Worm (Caenorhabditis elegans) whole organism, L4 larva: ENCODE data around the gene hsp-75.

Experiments used
- D1046.2 ChIP-seq: fragments of 200-800 bp; sonication (Bioruptor generic); IDR thresholded peaks from 2 replicates; pipeline ENCODE4 v1.3.6; 2022; ENCODE audit warnings: missing genetic modification characterization, missing compliant biosample characterization
- F26F4.8 ChIP-seq: fragments of 200-800 bp; sonication (Bioruptor generic); conservative IDR thresholded peaks from 2 replicates; pipeline ENCODE4 v1.3.6; 2022; ENCODE audit warnings: missing genetic modification characterization, missing compliant biosample characterization
- F44E2.7 ChIP-seq: fragments of 200-800 bp; sonication (Bioruptor generic); IDR thresholded peaks from 2 replicates; pipeline ENCODE4 v2.1.2; 2022; ENCODE audit warnings: missing genetic modification characterization, missing compliant biosample characterization
- T20F7.1 ChIP-seq: fragments of 200-800 bp; sonication (Bioruptor generic); optimal IDR thresholded peaks from 2 replicates; lab custom pipeline; 2018; ENCODE audit warnings: mild to moderate bottlenecking, missing genetic modification characterization, missing compliant biosample characterization
- Y105C5A.15 ChIP-seq: fragments of 200-800 bp; sonication (Bioruptor generic); IDR thresholded peaks from 2 replicates; pipeline ENCODE4 v1.3.6; 2022; ENCODE audit warnings: missing genetic modification characterization, missing compliant biosample characterization
- ZK546.5 ChIP-seq, 2 experiments: sonication (generic microtip); optimal IDR thresholded peaks; 2 replicates each; lab custom pipeline; 2017; ENCODE audit warnings: missing biosample characterization in 2 of 2, missing genetic modification characterization in 2 of 2
- aha-1 ChIP-seq: fragments of 150-350 bp; peaks from one replicate; lab custom pipeline; 2014; ENCODE audit warnings: missing biosample characterization, missing genetic modification characterization
- attf-4 ChIP-seq: sonication (generic microtip); optimal IDR thresholded peaks from 3 replicates; lab custom pipeline; 2017; ENCODE audit warnings: missing biosample characterization, missing genetic modification characterization
- ceh-20 ChIP-seq: fragments of 200-800 bp; sonication (Bioruptor generic); IDR thresholded peaks from 2 replicates; pipeline ENCODE4 v1.3.6; 2022; ENCODE audit warnings: missing genetic modification reagents, missing genetic modification characterization, missing compliant biosample characterization
- ceh-62 ChIP-seq: sonication (generic microtip); optimal IDR thresholded peaks from 2 replicates; lab custom pipeline; 2017; ENCODE audit warnings: missing biosample characterization, missing genetic modification characterization
- ceh-82 ChIP-seq: sonication (generic microtip); optimal IDR thresholded peaks from 2 replicates; lab custom pipeline; 2017; ENCODE audit warnings: missing biosample characterization, missing genetic modification characterization
- cey-2 ChIP-seq: sonication (generic microtip); optimal IDR thresholded peaks from 3 replicates; lab custom pipeline; 2017; ENCODE audit warnings: missing genetic modification characterization, mild to moderate bottlenecking, missing compliant biosample characterization, antibody characterized with exemption, borderline replicate concordance; ENCODE audit not compliant: insufficient read depth
- ctbp-1 ChIP-seq: fragments of 200-800 bp; sonication (Bioruptor generic); IDR thresholded peaks from 2 replicates; pipeline ENCODE4 v1.3.6; 2022; ENCODE audit warnings: missing genetic modification reagents, missing genetic modification characterization, missing compliant biosample characterization
- daf-16 ChIP-seq, 3 experiments: sonication (generic microtip); optimal IDR thresholded peaks; 2 replicates each; lab custom pipeline; 2016 to 2017; ENCODE audit warnings: missing genetic modification characterization in 3 of 3, missing genetic modification reagents in 3 of 3, mild to moderate bottlenecking in 2 of 3, missing compliant biosample characterization in 2 of 3, missing biosample characterization in 1 of 3, moderate library complexity in 1 of 3
- daf-19 ChIP-seq: fragments of 200-800 bp; sonication (Bioruptor generic); conservative IDR thresholded peaks from 2 replicates; pipeline ENCODE4 v1.3.6; 2022; ENCODE audit warnings: missing genetic modification characterization, missing compliant biosample characterization
- dmd-6 ChIP-seq: fragments of 200-800 bp; sonication (Bioruptor generic); IDR thresholded peaks from 2 replicates; pipeline ENCODE4 v1.3.6; 2022; ENCODE audit warnings: missing genetic modification reagents, missing genetic modification characterization, missing compliant biosample characterization
- dmd-8 ChIP-seq: fragments of 200-800 bp; sonication (Bioruptor generic); IDR thresholded peaks from 2 replicates; pipeline ENCODE4 v1.3.6; 2022; ENCODE audit warnings: missing genetic modification characterization, missing compliant biosample characterization
- dmd-9 ChIP-seq: fragments of 200-800 bp; sonication (Bioruptor generic); IDR thresholded peaks from 2 replicates; pipeline ENCODE4 v1.3.6; 2022; ENCODE audit warnings: missing genetic modification reagents, missing genetic modification characterization, missing compliant biosample characterization
- dpl-1 ChIP-seq: fragments of 150-350 bp; optimal IDR thresholded peaks from 2 replicates; lab custom pipeline; 2014; ENCODE audit warnings: missing biosample characterization, missing genetic modification reagents, missing genetic modification characterization
- duxl-1 ChIP-seq: sonication (generic microtip); optimal IDR thresholded peaks from 2 replicates; lab custom pipeline; 2016; ENCODE audit warnings: mild to moderate bottlenecking, missing genetic modification characterization, moderate library complexity, missing compliant biosample characterization; ENCODE audit not compliant: poor library complexity
- fkh-10 ChIP-seq: fragments of 150-350 bp; optimal IDR thresholded peaks from 2 replicates; lab custom pipeline; 2014; ENCODE audit warnings: missing biosample characterization, missing genetic modification reagents, missing genetic modification characterization
- gei-8 ChIP-seq: fragments of 200-800 bp; sonication (Bioruptor generic); optimal IDR thresholded peaks from 2 replicates; lab custom pipeline; 2018; ENCODE audit warnings: mild to moderate bottlenecking, missing genetic modification characterization, missing compliant biosample characterization
- hif-1 ChIP-seq, 2 experiments: sonication (generic microtip); optimal IDR thresholded peaks; 2 replicates each; lab custom pipeline; 2016 to 2017; ENCODE audit warnings: missing compliant biosample characterization in 2 of 2, missing genetic modification characterization in 2 of 2, missing genetic modification reagents in 2 of 2, missing genotype in 2 of 2, mild to moderate bottlenecking in 1 of 2
- hlh-11 ChIP-seq: fragments of 200-800 bp; sonication (Bioruptor generic); optimal IDR thresholded peaks from 2 replicates; lab custom pipeline; 2018; ENCODE audit warnings: mild to moderate bottlenecking, missing genetic modification characterization, missing compliant biosample characterization
- hlh-30 ChIP-seq: sonication (generic microtip); optimal IDR thresholded peaks from 2 replicates; lab custom pipeline; 2017; ENCODE audit warnings: antibody characterized with exemption, mild to moderate bottlenecking, missing genetic modification characterization, missing compliant biosample characterization; ENCODE audit not compliant: insufficient read depth
- jun-1 ChIP-seq: fragments of 150-350 bp; optimal IDR thresholded peaks from 2 replicates; lab custom pipeline; 2014; ENCODE audit warnings: missing biosample characterization, missing genetic modification reagents, missing genetic modification characterization
- lin-29 ChIP-seq: fragments of 200-800 bp; sonication (Bioruptor generic); IDR thresholded peaks from 2 replicates; pipeline ENCODE4 v1.3.6; 2022; ENCODE audit warnings: missing genetic modification reagents, missing genetic modification characterization, missing compliant biosample characterization
- mdl-1 ChIP-seq, 2 experiments: fragments of 150-350 bp in 1 of 2; sonication (generic microtip) in 1 of 2; optimal IDR thresholded peaks; 2 replicates each; lab custom pipeline; 2014 to 2017; ENCODE audit warnings: missing biosample characterization in 2 of 2, missing genetic modification characterization in 2 of 2
- mdt-29 ChIP-seq: fragments of 200-800 bp; sonication (Bioruptor generic); IDR thresholded peaks from 2 replicates; pipeline ENCODE4 v1.3.6; 2022; ENCODE audit warnings: missing genetic modification reagents, missing genetic modification characterization, missing compliant biosample characterization
- mep-1 ChIP-seq: fragments of 150-350 bp; sonication (generic microtip); optimal IDR thresholded peaks from 3 replicates; lab custom pipeline; 2014; ENCODE audit warnings: missing biosample characterization, missing genetic modification characterization
- mxl-2 ChIP-seq: fragments of 200-800 bp; sonication (Bioruptor generic); conservative IDR thresholded peaks from 2 replicates; pipeline ENCODE4 v1.3.6; 2022; ENCODE audit warnings: missing genetic modification reagents, missing genetic modification characterization, missing compliant biosample characterization
- mxl-3 ChIP-seq: fragments of 200-800 bp; sonication (Bioruptor generic); optimal IDR thresholded peaks from 2 replicates; lab custom pipeline; 2018; ENCODE audit warnings: mild to moderate bottlenecking, missing genetic modification characterization, missing compliant biosample characterization
- nhr-102 ChIP-seq: sonication (generic microtip); optimal IDR thresholded peaks from 2 replicates; lab custom pipeline; 2016; ENCODE audit warnings: mild to moderate bottlenecking, missing genetic modification characterization, moderate library complexity, missing compliant biosample characterization
- nhr-111 ChIP-seq: fragments of 200-800 bp; sonication (Bioruptor generic); optimal IDR thresholded peaks from 2 replicates; lab custom pipeline; 2018; ENCODE audit warnings: mild to moderate bottlenecking, missing genetic modification characterization, missing compliant biosample characterization
- nhr-25 ChIP-seq: sonication (generic microtip); optimal IDR thresholded peaks from 2 replicates; lab custom pipeline; 2017; ENCODE audit warnings: missing genetic modification characterization, mild to moderate bottlenecking, missing compliant biosample characterization, antibody characterized with exemption, moderate library complexity, borderline replicate concordance; ENCODE audit not compliant: insufficient read depth
- nhr-28 ChIP-seq: fragments of 150-350 bp; optimal IDR thresholded peaks from 2 replicates; lab custom pipeline; 2014; ENCODE audit warnings: missing biosample characterization, missing genetic modification characterization
- nhr-76 ChIP-seq: fragments of 150-350 bp; optimal IDR thresholded peaks from 2 replicates; lab custom pipeline; 2014; ENCODE audit warnings: missing biosample characterization, missing genetic modification characterization
- nhr-77 ChIP-seq: fragments of 150-350 bp; optimal IDR thresholded peaks from 2 replicates; lab custom pipeline; 2014; ENCODE audit warnings: missing biosample characterization, missing genetic modification characterization
- pqm-1 ChIP-seq: sonication (generic microtip); optimal IDR thresholded peaks from 2 replicates; lab custom pipeline; 2017; ENCODE audit warnings: missing biosample characterization, missing genetic modification characterization
- rbr-2 ChIP-seq: sonication (generic microtip); optimal IDR thresholded peaks from 2 replicates; lab custom pipeline; 2016; ENCODE audit warnings: missing genotype, missing genetic modification characterization, missing compliant biosample characterization
- tag-97 ChIP-seq: fragments of 200-800 bp; sonication (Bioruptor generic); IDR thresholded peaks from 2 replicates; pipeline ENCODE4 v1.3.6; 2022; ENCODE audit warnings: missing genetic modification characterization, missing compliant biosample characterization
- tra-1 ChIP-seq: fragments of 200-800 bp; sonication (Bioruptor generic); IDR thresholded peaks from 2 replicates; pipeline ENCODE4 v1.3.6; 2022; ENCODE audit warnings: missing genetic modification reagents, missing genetic modification characterization, missing compliant biosample characterization
- unc-39 ChIP-seq: sonication (generic microtip); optimal IDR thresholded peaks from 2 replicates; lab custom pipeline; 2017; ENCODE audit warnings: missing biosample characterization, missing genetic modification characterization
- zip-2 ChIP-seq: fragments of 150-350 bp; optimal IDR thresholded peaks from 2 replicates; lab custom pipeline; 2014; ENCODE audit warnings: missing biosample characterization, missing genetic modification characterization

The hsp-75 gene

ce11 chrIII:7226607-7227006, at the start of gene hsp-75:
Gene hsp-75 (minus strand): TSS chrIII:7226707.
- TF ChIP-seq ctbp-1 (GFP tag; lab: Robert Waterston, UW): no peak
- TF ChIP-seq mxl-3: no peak
- TF ChIP-seq gei-8: no peak
- no peak for TF ChIP-seq ceh-20
- TF ChIP-seq fkh-10 (GFP tag; lab: Kevin White, UChicago): no peak
- TF ChIP-seq nhr-102: no peak
- TF ChIP-seq nhr-77 (tag; lab: Kevin White, UChicago): no peak
- TF ChIP-seq pqm-1 (tag; lab: Kevin White, UChicago): no peak
- TF ChIP-seq ceh-82: no peak

ce11 chrIII:7275296-7275695, 48.8 kb upstream of the hsp-75 start, which contains the start of gene psd-1:
Gene psd-1 (minus strand): TSS chrIII:7275396.
- TF ChIP-seq D1046.2 (no peak), ceh-20 (no peak), zip-2 (tag; lab: Kevin White, UChicago) (no peak), ZK546.5 (tag; optimal IDR thresholded peaks at IDR 0.05; lab: Kevin White, UChicago) (no peak), ceh-82 (no peak), F26F4.8 (GFP tag; lab: Robert Waterston, UW) (no peak), aha-1 (tag; lab: Kevin White, UChicago) (no peak)
- TF ChIP-seq, all 104 proteins: peak for 0

DNA sequence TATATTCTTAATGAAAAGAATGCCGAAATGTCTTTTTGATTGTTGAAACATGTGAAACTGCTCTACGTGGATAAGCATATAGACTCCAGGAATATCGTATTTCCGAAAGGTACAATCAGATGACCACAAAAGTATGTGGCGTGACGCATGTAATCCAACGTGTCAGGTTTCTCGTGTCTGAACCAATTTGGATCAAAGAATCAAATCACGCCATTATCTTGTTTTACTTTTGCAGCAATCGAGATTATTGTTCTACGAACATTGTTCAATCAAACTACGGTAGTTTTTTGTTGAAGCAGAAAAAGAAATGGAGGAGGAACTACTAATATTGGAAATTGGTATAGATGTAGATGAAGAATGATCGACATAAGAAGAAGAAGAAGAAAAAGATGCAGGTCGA, 47.2 kb upstream of the hsp-75 start:
- TF ChIP-seq dmd-6 (0 out of 2 replicates have a peak, but pooled peaks have one; percentile 35), mdl-1 (tag; optimal IDR thresholded peaks at IDR 0.05; lab: Kevin White, UChicago) (peak in 1 of 2 experiments; percentile 63), mxl-3 (peak; percentile 2), nhr-77 (tag; lab: Kevin White, UChicago) (no peak), nhr-28 (tag; lab: Kevin White, UChicago) (peak; percentile 44), tag-97 (GFP tag; lab: Robert Waterston, UW) (no peak), mxl-2 (GFP tag; lab: Robert Waterston, UW) (no peak), mep-1 (tag; lab: Kevin White, UChicago) (no peak), hlh-11 (tag; lab: Kevin White, UChicago) (peak; percentile 28), hlh-30 (tag; lab: Kevin White, UChicago) (peak; percentile 64), unc-39 (tag; lab: Kevin White, UChicago) (no peak)

ce11 chrIII:7272828-7273227, 46.3 kb upstream of the hsp-75 start:
- TF ChIP-seq nhr-28 (tag; lab: Kevin White, UChicago) (peak; percentile 66), duxl-1 (no peak), nhr-25 (no peak), zip-2 (tag; lab: Kevin White, UChicago) (no peak), D1046.2 (no peak), hif-1 (tag; optimal IDR thresholded peaks at IDR 0.05; lab: Kevin White, UChicago) (no peak), tra-1 (GFP tag; lab: Robert Waterston, UW) (0 out of 2 replicates have a peak, but pooled peaks have one; percentile 42), F44E2.7 (no peak), nhr-102 (no peak), F26F4.8 (GFP tag; lab: Robert Waterston, UW) (no peak), T20F7.1 (GFP tag; lab: Kevin White, UChicago) (no peak), nhr-76 (peak; percentile 40), ceh-62 (no peak), dmd-8 (GFP tag; lab: Robert Waterston, UW) (no peak), daf-16 (GFP tag; optimal IDR thresholded peaks at IDR 0.05; lab: Kevin White, UChicago) (no peak), daf-16 (tag; optimal IDR thresholded peaks at IDR 0.05; lab: Kevin White, UChicago) (no peak), daf-19 (no peak), dmd-9 (0 out of 2 replicates have a peak, but pooled peaks have one; percentile 17), jun-1 (tag; lab: Kevin White, UChicago) (no peak), aha-1 (tag; lab: Kevin White, UChicago) (peak; percentile 77), nhr-111 (GFP tag; lab: Kevin White, UChicago) (no peak), attf-4 (tag; lab: Kevin White, UChicago) (no peak), lin-29 (GFP tag; lab: Robert Waterston, UW) (no peak), Y105C5A.15 (GFP tag; lab: Robert Waterston, UW) (no peak), mxl-2 (GFP tag; lab: Robert Waterston, UW) (no peak), hlh-11 (tag; lab: Kevin White, UChicago) (peak; percentile 81), mxl-3 (peak; percentile 62), rbr-2 (no peak), cey-2 (tag; lab: Kevin White, UChicago) (no peak), dpl-1 (GFP tag; lab: Kevin White, UChicago) (peak; percentile 6), mdt-29 (GFP tag; lab: Robert Waterston, UW) (no peak)
